Worm (Caenorhabditis elegans): Measurements from ENCODE around the gene R08D7.5.

- TF ChIP-seq snpc-1.3 (tag; optimal IDR thresholded peaks at IDR 0.05; ENCODE audit: insufficient read depth) (no peak), unc-62 (GFP tag; optimal IDR thresholded peaks at IDR 0.05) (no peak), nfya-2 (GFP tag; IDR thresholded peaks at IDR 0.05) (no peak)
Observed at ce11 chrIII:8946285-8946684, 27.6 kb upstream of the R08D7.5 start.
